Fruit fly (Drosophila melanogaster) whole organism, embryonic: ENCODE results near the gene Rsph1.

Experiments
- Bteb2 ChIP-seq: fragments of 200-800 bp; sonication (Bioruptor generic); optimal IDR thresholded peaks from 2 replicates; lab custom pipeline; 2016; ENCODE audit warnings: missing biosample characterization, missing genetic modification characterization
- CG10654 ChIP-seq: fragments of 200-800 bp; sonication (Bioruptor generic); optimal IDR thresholded peaks from 2 replicates; lab custom pipeline; 2016; ENCODE audit warnings: missing biosample characterization, missing genetic modification characterization
- CG13624 ChIP-seq: fragments of 200-800 bp; sonication (Bioruptor generic); optimal IDR thresholded peaks from 2 replicates; lab custom pipeline; 2016; ENCODE audit warnings: missing biosample characterization, missing genetic modification characterization
- CG14965 ChIP-seq: fragments of 200-800 bp; sonication (Bioruptor generic); optimal IDR thresholded peaks from 2 replicates; lab custom pipeline; 2016; ENCODE audit warnings: missing biosample characterization, missing genetic modification characterization, borderline replicate concordance
- CG17385 ChIP-seq: fragments of 200-800 bp; sonication (Bioruptor generic); optimal IDR thresholded peaks from 3 replicates; lab custom pipeline; 2018; ENCODE audit warnings: missing biosample characterization, mild to moderate bottlenecking, missing genetic modification characterization
- CG18599 ChIP-seq: fragments of 200-800 bp; sonication (Bioruptor generic); optimal IDR thresholded peaks from 3 replicates; lab custom pipeline; 2017; ENCODE audit warnings: missing biosample characterization, missing genetic modification characterization, mild to moderate bottlenecking, moderate library complexity, missing genetic modification reagents
- CG2678 ChIP-seq: fragments of 200-800 bp; sonication (Bioruptor generic); optimal IDR thresholded peaks from 3 replicates; lab custom pipeline; 2019; ENCODE audit warnings: missing biosample characterization, mild to moderate bottlenecking, missing genetic modification characterization, moderate library complexity
- CG30431 ChIP-seq: fragments of 200-800 bp; sonication (Bioruptor generic); optimal IDR thresholded peaks from 2 replicates; lab custom pipeline; 2017; ENCODE audit warnings: missing biosample characterization, missing genetic modification characterization
- CG31441 ChIP-seq: fragments of 200-800 bp; sonication (Bioruptor generic); IDR thresholded peaks from 2 replicates; pipeline ENCODE4 v1.3.6; 2022; ENCODE audit warnings: missing biosample characterization, missing genetic modification characterization
- CG3995 ChIP-seq: fragments of 200-800 bp; sonication (Bioruptor generic); optimal IDR thresholded peaks from 3 replicates; lab custom pipeline; 2016; ENCODE audit warnings: missing biosample characterization, missing genetic modification characterization
- CG4707 ChIP-seq: fragments of 200-800 bp; sonication (Bioruptor generic); optimal IDR thresholded peaks from 2 replicates; lab custom pipeline; 2018; ENCODE audit warnings: missing biosample characterization, mild to moderate bottlenecking, missing genetic modification characterization, moderate library complexity
- CG8478 ChIP-seq: fragments of >200 bp; optimal IDR thresholded peaks from 2 replicates; lab custom pipeline; 2018
- CG8944 ChIP-seq: fragments of 200-800 bp; sonication (Bioruptor generic); optimal IDR thresholded peaks from 3 replicates; lab custom pipeline; 2016; ENCODE audit warnings: missing biosample characterization, missing genetic modification characterization
- CG9437 ChIP-seq: fragments of 200-800 bp; sonication (Bioruptor generic); optimal IDR thresholded peaks from 2 replicates; lab custom pipeline; 2018; ENCODE audit warnings: missing biosample characterization, mild to moderate bottlenecking, missing genetic modification characterization
- CG9817 ChIP-seq: fragments of 200-800 bp; sonication (Bioruptor generic); optimal IDR thresholded peaks from 2 replicates; lab custom pipeline; 2018; ENCODE audit warnings: missing biosample characterization, mild to moderate bottlenecking, missing genetic modification characterization, moderate library complexity
- CTCF ChIP-seq: fragments of 200-800 bp; sonication (Bioruptor generic); optimal IDR thresholded peaks from 2 replicates; lab custom pipeline; 2017; ENCODE audit warnings: missing biosample characterization, mild to moderate bottlenecking, missing genetic modification characterization, moderate library complexity
- Chrac-16 ChIP-seq: fragments of 200-800 bp; sonication (Bioruptor generic); optimal IDR thresholded peaks from 3 replicates; lab custom pipeline; 2016; ENCODE audit warnings: missing biosample characterization, missing genetic modification characterization
- Dp ChIP-seq: fragments of 200-800 bp; sonication (Bioruptor generic); optimal IDR thresholded peaks from 2 replicates; lab custom pipeline; 2018; ENCODE audit warnings: missing biosample characterization, mild to moderate bottlenecking, missing genetic modification characterization, moderate library complexity
- Drgx ChIP-seq: fragments of 200-800 bp; sonication (Bioruptor generic); IDR thresholded peaks from 2 replicates; pipeline ENCODE4 v1.3.6; 2022; ENCODE audit warnings: missing biosample characterization, missing genetic modification characterization
- Eip74EF ChIP-seq, 2 experiments: fragments of 200-800 bp in 1 of 2; fragments of >200 bp in 1 of 2; sonication (Bioruptor generic) in 1 of 2; optimal IDR thresholded peaks; 2 replicates each; lab custom pipeline; 2017 to 2019; ENCODE audit warnings: missing biosample characterization in 2 of 2, missing genetic modification characterization in 2 of 2, mild to moderate bottlenecking in 1 of 2, moderate library complexity in 1 of 2
- Fer2 ChIP-seq: fragments of 200-800 bp; sonication (Bioruptor generic); optimal IDR thresholded peaks from 2 replicates; lab custom pipeline; 2018; ENCODE audit warnings: missing biosample characterization, mild to moderate bottlenecking, missing genetic modification characterization, moderate library complexity
- Max ChIP-seq: fragments of 200-800 bp; sonication (Bioruptor generic); optimal IDR thresholded peaks from 2 replicates; lab custom pipeline; 2016; ENCODE audit warnings: missing biosample characterization, mild to moderate bottlenecking, missing genetic modification characterization
- Med ChIP-seq: fragments of 200-800 bp; sonication (Bioruptor generic); peaks from one replicate; lab custom pipeline; 2016; ENCODE audit warnings: missing biosample characterization, missing genetic modification characterization, mild to moderate bottlenecking, inconsistent platforms, moderate library complexity
- NC2α ChIP-seq: fragments of 200-800 bp; sonication (Bioruptor generic); optimal IDR thresholded peaks from 2 replicates; lab custom pipeline; 2016; ENCODE audit warnings: missing biosample characterization, missing genetic modification characterization
- Oaz ChIP-seq: fragments of 200-800 bp; sonication (Bioruptor generic); IDR thresholded peaks from 2 replicates; pipeline ENCODE4 v1.3.6; 2022; ENCODE audit warnings: missing biosample characterization, missing genetic modification characterization
- Ptx1 ChIP-seq: fragments of 200-800 bp; sonication (Bioruptor generic); IDR thresholded peaks from 2 replicates; pipeline ENCODE4 v1.3.6; 2022; ENCODE audit warnings: missing biosample characterization, missing genetic modification characterization
- Sin3A ChIP-seq: fragments of >200 bp; optimal IDR thresholded peaks from 2 replicates; lab custom pipeline; 2018
- Taf1 ChIP-seq: fragments of 200-800 bp; sonication (Bioruptor generic); IDR thresholded peaks from 2 replicates; pipeline ENCODE4 v1.3.6; 2022; ENCODE audit warnings: missing biosample characterization, missing genetic modification characterization
- YL-1 ChIP-seq: fragments of 200-800 bp; sonication (Bioruptor generic); optimal IDR thresholded peaks from 3 replicates; lab custom pipeline; 2017; ENCODE audit warnings: missing biosample characterization, mild to moderate bottlenecking, missing genetic modification characterization
- ato ChIP-seq: fragments of 200-800 bp; sonication (Bioruptor generic); IDR thresholded peaks from 2 replicates; pipeline ENCODE4 v1.3.6; 2022; ENCODE audit warnings: missing biosample characterization, missing genetic modification characterization; ENCODE audit not compliant: partially characterized antibody
- bsh ChIP-seq, 2 experiments: fragments of 200-800 bp; sonication (Bioruptor generic); optimal IDR thresholded peaks; 2 replicates each; lab custom pipeline; 2017 to 2018; ENCODE audit warnings: mild to moderate bottlenecking in 2 of 2, missing biosample characterization in 2 of 2, missing genetic modification characterization in 2 of 2, moderate library complexity in 1 of 2
- btn ChIP-seq: fragments of 200-800 bp; sonication (Bioruptor generic); optimal IDR thresholded peaks from 2 replicates; lab custom pipeline; 2016; ENCODE audit warnings: missing biosample characterization, missing genetic modification characterization
- cad ChIP-seq: fragments of >200 bp; optimal IDR thresholded peaks from 2 replicates; lab custom pipeline; 2017; ENCODE audit warnings: missing biosample characterization, missing genetic modification characterization
- en ChIP-seq: fragments of 200-800 bp; sonication (Bioruptor generic); optimal IDR thresholded peaks from 2 replicates; lab custom pipeline; 2016; ENCODE audit warnings: missing biosample characterization, missing genetic modification characterization
- gcm ChIP-seq: fragments of 200-800 bp; sonication (Bioruptor generic); optimal IDR thresholded peaks from 2 replicates; lab custom pipeline; 2019; ENCODE audit warnings: missing biosample characterization, mild to moderate bottlenecking, missing genetic modification characterization, moderate library complexity
- gro ChIP-seq: fragments of 200-800 bp; sonication (Bioruptor generic); optimal IDR thresholded peaks from 2 replicates; lab custom pipeline; 2016; ENCODE audit warnings: missing biosample characterization, missing genetic modification characterization
- insv ChIP-seq, 2 experiments: fragments of 200-800 bp; sonication (Bioruptor generic); optimal IDR thresholded peaks; 3 replicates each; lab custom pipeline; 2016 to 2018; ENCODE audit warnings: missing biosample characterization in 2 of 2, missing genetic modification characterization in 2 of 2
- mld ChIP-seq: fragments of 200-800 bp; sonication (Bioruptor generic); IDR thresholded peaks from 3 replicates; pipeline ENCODE4 v1.3.6; 2022; ENCODE audit warnings: missing biosample characterization, missing genetic modification characterization; ENCODE audit not compliant: partially characterized antibody
- sens ChIP-seq: fragments of 200-800 bp; sonication (Bioruptor generic); peaks from one replicate; lab custom pipeline; 2016; ENCODE audit warnings: missing biosample characterization, missing genetic modification characterization
- shn ChIP-seq: fragments of 200-800 bp; sonication (Bioruptor generic); optimal IDR thresholded peaks from 3 replicates; lab custom pipeline; 2016; ENCODE audit warnings: missing biosample characterization, missing genetic modification characterization
- slbo ChIP-seq: fragments of 200-800 bp; sonication (Bioruptor generic); IDR thresholded peaks from 2 replicates; pipeline ENCODE4 v1.3.6; 2022; ENCODE audit warnings: missing biosample characterization, missing genetic modification characterization
- ssp ChIP-seq: fragments of 200-800 bp; sonication (Bioruptor generic); IDR thresholded peaks from 2 replicates; pipeline ENCODE4 v1.3.6; 2022; ENCODE audit warnings: missing biosample characterization, missing genetic modification characterization
- stwl ChIP-seq: fragments of 200-800 bp; sonication (Bioruptor generic); optimal IDR thresholded peaks from 3 replicates; lab custom pipeline; 2018; ENCODE audit warnings: missing biosample characterization, mild to moderate bottlenecking, missing genetic modification characterization, moderate library complexity
- wor ChIP-seq: fragments of 200-800 bp; sonication (Bioruptor generic); IDR thresholded peaks from 2 replicates; pipeline ENCODE4 v1.3.6; 2022; ENCODE audit warnings: missing biosample characterization, missing genetic modification characterization

Gene Rsph1

dm6 chr2L:13182415-13182814 lies 835 bp upstream of the Rsph1 start, which contains the start of gene Mgat3 (continued):
- no peak for TF ChIP-seq Max (GFP tag; lab: Kevin White, UChicago)
- TF ChIP-seq CG17385, result no peak
- TF ChIP-seq stwl (tag; lab: Kevin White, UChicago), result peak; percentile 82
- TF ChIP-seq CG13624 (GFP tag; lab: Kevin White, UChicago), result no peak
- TF ChIP-seq Sin3A (lab: Kevin White, UChicago), result no peak
- TF ChIP-seq CG4707 (GFP tag; lab: Kevin White, UChicago), result no peak
- TF ChIP-seq gcm (GFP tag; lab: Kevin White, UChicago), result no peak
- no peak for TF ChIP-seq CG8944
- no peak for TF ChIP-seq Oaz (GFP tag; lab: Robert Waterston, UW)
- TF ChIP-seq Ptx1 (GFP tag; lab: Robert Waterston, UW), result no peak
- no peak for TF ChIP-seq slbo (GFP tag; lab: Robert Waterston, UW)
- TF ChIP-seq insv (GFP tag; optimal IDR thresholded peaks at IDR 0.05; lab: Kevin White, UChicago), result no peak
- no peak for TF ChIP-seq btn
- TF ChIP-seq CG2678 (tag; lab: Kevin White, UChicago), result no peak
- peak; percentile 27 for TF ChIP-seq Med (GFP tag; lab: Kevin White, UChicago)
- no peak for TF ChIP-seq sens (GFP tag; lab: Kevin White, UChicago)
- TF ChIP-seq Eip74EF (GFP tag; optimal IDR thresholded peaks at IDR 0.05; lab: Kevin White, UChicago), result no peak
- no peak for TF ChIP-seq CG31441 (GFP tag; lab: Robert Waterston, UW)
- no peak for TF ChIP-seq ssp (GFP tag; lab: Robert Waterston, UW)
- no peak for TF ChIP-seq CG30431
- peak; percentile 1 for TF ChIP-seq CG3995 (GFP tag; lab: Kevin White, UChicago)
- TF ChIP-seq CG9817 (tag; lab: Kevin White, UChicago), result no peak
- no peak for TF ChIP-seq CG9437 (GFP tag; lab: Kevin White, UChicago)
- TF ChIP-seq NC2α (GFP tag; lab: Kevin White, UChicago), result no peak
- no peak for TF ChIP-seq gro (GFP tag; lab: Kevin White, UChicago)
- TF ChIP-seq cad, result peak; percentile 49
- no peak for TF ChIP-seq wor (GFP tag; lab: Robert Waterston, UW)
- TF ChIP-seq Fer2, result no peak
- TF ChIP-seq CG18599 (GFP tag; lab: Kevin White, UChicago), result no peak
- TF ChIP-seq Taf1 (GFP tag; lab: Robert Waterston, UW), result no peak
- no peak for TF ChIP-seq CG14965 (GFP tag; lab: Kevin White, UChicago)
- TF ChIP-seq YL-1 (GFP tag; lab: Kevin White, UChicago), result peak; percentile 35
- TF ChIP-seq bsh (GFP tag; optimal IDR thresholded peaks at IDR 0.05; lab: Kevin White, UChicago), result no peak
- no peak for TF ChIP-seq mld
- TF ChIP-seq CTCF (GFP tag; lab: Kevin White, UChicago), result no peak
- no peak for TF ChIP-seq ato (GFP tag; lab: Robert Waterston, UW)
- TF ChIP-seq Dp (GFP tag; lab: Kevin White, UChicago), result peak; percentile 1
- no peak for TF ChIP-seq CG10654 (GFP tag; lab: Kevin White, UChicago)
- TF ChIP-seq Bteb2 (GFP tag; lab: Kevin White, UChicago), result no peak
- TF ChIP-seq CG8478, result no peak
- no peak for TF ChIP-seq shn (GFP tag; lab: Kevin White, UChicago)
- TF ChIP-seq en (GFP tag; lab: Kevin White, UChicago), result no peak
- no peak for TF ChIP-seq Chrac-16 (GFP tag; lab: Kevin White, UChicago)
- TF ChIP-seq Drgx (GFP tag; lab: Robert Waterston, UW), result no peak
